Worm (Caenorhabditis elegans): ENCODE data around the gene cogc-6.

ce11 chrV:8170300-8170699, 50.8 kb downstream of the cogc-6 start:
- TF ChIP-seq nhr-2 (tag; optimal IDR thresholded peaks at IDR 0.05) (no peak), unc-62 (GFP tag; optimal IDR thresholded peaks at IDR 0.05) (no peak), elt-1 (tag; optimal IDR thresholded peaks at IDR 0.05; ENCODE audit: borderline replicate concordance, insufficient read depth) (no peak), snpc-4 (tag; optimal IDR thresholded peaks at IDR 0.05) (no peak), elt-3 (tag; optimal IDR thresholded peaks at IDR 0.05) (no peak), ztf-11 (tag; optimal IDR thresholded peaks at IDR 0.05) (no peak), M03D4.4 (tag; optimal IDR thresholded peaks at IDR 0.05) (no peak), unc-39 (tag; optimal IDR thresholded peaks at IDR 0.05) (no peak)
